Worm (Caenorhabditis elegans) whole organism, L3 larva: ENCODE data around the gene C32H11.4.

Experiments
- aly-2 ChIP-seq: fragments of 150-350 bp; optimal IDR thresholded peaks from 2 replicates; lab custom pipeline; 2014; ENCODE audit warnings: missing biosample characterization, missing genetic modification characterization
- eor-1 ChIP-seq, 2 experiments: fragments of 150-350 bp; optimal IDR thresholded peaks; 2 replicates each; lab custom pipeline; 2014 to 2018; ENCODE audit warnings: missing biosample characterization in 2 of 2, missing genetic modification characterization in 2 of 2

DNA sequence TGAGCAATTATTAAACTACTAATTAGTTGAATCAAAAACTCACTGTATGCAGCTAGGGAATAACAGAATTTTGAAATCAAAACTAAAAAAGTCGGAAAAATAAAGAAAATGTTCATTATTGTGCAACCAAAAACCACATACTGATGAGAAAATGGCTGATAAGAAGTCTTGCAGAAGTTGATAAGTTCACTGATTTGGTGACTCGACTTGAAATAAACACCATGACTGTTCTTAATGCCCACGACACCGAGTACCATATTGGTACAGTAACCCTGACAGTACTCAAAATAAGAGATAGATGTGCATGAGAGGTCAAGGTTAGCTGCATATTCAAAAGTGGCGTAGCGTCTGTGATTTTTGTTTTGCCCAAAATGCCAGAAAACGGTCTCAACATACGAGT, 35.1 kb upstream of the C32H11.4 start:
- TF ChIP-seq eor-1 (tag; optimal IDR thresholded peaks at IDR 0.05; lab: Kevin White, UChicago) (no peak), aly-2 (tag; lab: Kevin White, UChicago) (no peak)
